Worm (Caenorhabditis elegans): ENCODE results near the gene srd-64.

DNA sequence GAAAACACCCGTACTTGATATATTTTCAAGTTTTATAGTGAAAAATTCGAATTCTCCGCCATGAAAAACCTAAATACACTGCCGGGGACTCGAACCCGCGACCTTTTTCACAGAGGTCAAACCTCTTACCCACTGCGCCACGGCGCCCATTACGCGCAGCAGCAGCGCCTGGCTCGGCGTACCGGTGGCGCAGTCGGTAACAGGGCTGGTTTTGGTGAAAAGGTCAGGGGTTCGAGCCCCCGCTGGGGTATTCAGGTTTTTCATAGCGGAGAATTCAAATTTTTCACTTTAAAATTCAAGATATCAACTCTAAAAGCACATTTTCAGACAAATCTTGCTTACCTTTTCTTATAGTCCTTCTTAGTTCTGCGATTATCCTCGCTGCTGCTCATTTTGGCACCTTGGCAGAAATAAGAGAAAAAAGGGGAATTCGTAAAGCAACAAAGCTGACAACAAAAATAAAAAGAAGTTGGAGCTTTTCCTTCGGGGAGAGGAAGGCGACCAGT is 30.1 kb downstream of the srd-64 start, which contains the start of gene Y22D7AL.16:
- TF ChIP-seq ceh-82 (tag; optimal IDR thresholded peaks at IDR 0.05), result no peak
- TF ChIP-seq dmd-8 (GFP tag; IDR thresholded peaks at IDR 0.05), result no peak
- no peak for TF ChIP-seq egl-27 (tag; optimal IDR thresholded peaks at IDR 0.05)
- no peak for TF ChIP-seq daf-16 (GFP tag; optimal IDR thresholded peaks at IDR 0.05)
- no peak for TF ChIP-seq daf-16 (tag; optimal IDR thresholded peaks at IDR 0.05)
- TF ChIP-seq pha-4 (GFP tag; IDR thresholded peaks at IDR 0.05), result no peak
- TF ChIP-seq pha-4 (tag; optimal IDR thresholded peaks at IDR 0.05), result no peak
- TF ChIP-seq nhr-76 (tag; optimal IDR thresholded peaks at IDR 0.05), result no peak
- no peak for TF ChIP-seq lin-29 (GFP tag; IDR thresholded peaks at IDR 0.05)
- TF ChIP-seq zfp-3 (GFP tag; conservative IDR thresholded peaks at IDR 0.05), result no peak
- no peak for TF ChIP-seq mep-1 (tag; optimal IDR thresholded peaks at IDR 0.05)

Data from whole organism, L4 larva.